Fruit fly (Drosophila melanogaster) whole organism, embryonic: ENCODE measurements around the gene CG6652.

Experiments
- ATbp ChIP-seq: fragments of 200-800 bp; sonication (Bioruptor generic); optimal IDR thresholded peaks from 2 replicates; lab custom pipeline; 2017; ENCODE audit warnings: missing biosample characterization, mild to moderate bottlenecking, missing genetic modification characterization, missing genetic modification reagents
- Antp ChIP-seq: fragments of 200-800 bp; sonication (Bioruptor generic); optimal IDR thresholded peaks from 3 replicates; lab custom pipeline; 2016; ENCODE audit warnings: missing biosample characterization, missing genetic modification characterization
- B-H2 ChIP-seq: fragments of 200-800 bp; sonication (Bioruptor generic); optimal IDR thresholded peaks from 2 replicates; lab custom pipeline; 2018; ENCODE audit warnings: missing biosample characterization, mild to moderate bottlenecking, missing genetic modification characterization
- Bgb ChIP-seq: fragments of 200-800 bp; sonication (Bioruptor generic); IDR thresholded peaks from 2 replicates; pipeline ENCODE4 v1.3.6; 2022; ENCODE audit warnings: missing biosample characterization, missing genetic modification characterization; ENCODE audit not compliant: partially characterized antibody
- C15 ChIP-seq: fragments of 200-800 bp; sonication (Bioruptor generic); IDR thresholded peaks from 3 replicates; pipeline ENCODE4 v1.3.6; 2022; ENCODE audit warnings: missing biosample characterization, missing genetic modification characterization
- CG10543 ChIP-seq: fragments of 200-800 bp; sonication (Bioruptor generic); optimal IDR thresholded peaks from 3 replicates; lab custom pipeline; 2017; ENCODE audit warnings: missing biosample characterization, mild to moderate bottlenecking, missing genetic modification characterization, moderate library complexity
- CG10654 ChIP-seq: fragments of 200-800 bp; sonication (Bioruptor generic); optimal IDR thresholded peaks from 2 replicates; lab custom pipeline; 2016; ENCODE audit warnings: missing biosample characterization, missing genetic modification characterization
- CG12104 ChIP-seq: fragments of 200-800 bp; sonication (Bioruptor generic); optimal IDR thresholded peaks from 3 replicates; lab custom pipeline; 2016; ENCODE audit warnings: missing biosample characterization, missing genetic modification characterization
- CG12391 ChIP-seq: fragments of 200-800 bp; sonication (Bioruptor generic); optimal IDR thresholded peaks from 3 replicates; lab custom pipeline; 2018; ENCODE audit warnings: missing biosample characterization, mild to moderate bottlenecking, missing genetic modification characterization, moderate library complexity
- CG14441 ChIP-seq: fragments of 200-800 bp; sonication (Bioruptor generic); IDR thresholded peaks from 2 replicates; pipeline ENCODE4 v1.3.6; 2022; ENCODE audit warnings: missing biosample characterization, missing genetic modification characterization
- CG14710 ChIP-seq: fragments of 200-800 bp; sonication (Bioruptor generic); optimal IDR thresholded peaks from 3 replicates; lab custom pipeline; 2019; ENCODE audit warnings: missing biosample characterization, mild to moderate bottlenecking, missing genetic modification characterization, moderate library complexity
- CG16863 ChIP-seq: fragments of 200-800 bp; sonication (Bioruptor generic); optimal IDR thresholded peaks from 3 replicates; lab custom pipeline; 2016; ENCODE audit warnings: missing biosample characterization, missing genetic modification characterization
- CG17612 ChIP-seq: fragments of 200-800 bp; sonication (Bioruptor generic); IDR thresholded peaks from 2 replicates; pipeline ENCODE4 v1.3.6; 2022; ENCODE audit warnings: missing biosample characterization, missing genetic modification characterization
- CG18011 ChIP-seq: fragments of 200-800 bp; sonication (Bioruptor generic); optimal IDR thresholded peaks from 2 replicates; lab custom pipeline; 2017; ENCODE audit warnings: missing biosample characterization, missing genetic modification characterization, mild to moderate bottlenecking, moderate library complexity, missing genotype
- CG18262 ChIP-seq: fragments of 200-800 bp; optimal IDR thresholded peaks from 3 replicates; lab custom pipeline; 2019; ENCODE audit warnings: missing biosample characterization, mild to moderate bottlenecking, missing genetic modification characterization, moderate library complexity
- CG3281 ChIP-seq: fragments of 200-800 bp; sonication (Bioruptor generic); optimal IDR thresholded peaks from 3 replicates; lab custom pipeline; 2017; ENCODE audit warnings: missing biosample characterization, mild to moderate bottlenecking, missing genetic modification characterization
- CG3847 ChIP-seq: fragments of 200-800 bp; sonication (Bioruptor generic); IDR thresholded peaks from 2 replicates; pipeline ENCODE4 v1.3.6; 2022; ENCODE audit warnings: missing biosample characterization, missing genetic modification characterization
- CG6175 ChIP-seq: fragments of 200-800 bp; sonication (Bioruptor generic); IDR thresholded peaks from 3 replicates; pipeline ENCODE4 v1.3.6; 2022; ENCODE audit warnings: missing biosample characterization, missing genetic modification characterization
- CG7271 ChIP-seq: fragments of 200-800 bp; sonication (Bioruptor generic); optimal IDR thresholded peaks from 2 replicates; lab custom pipeline; 2018; ENCODE audit warnings: missing biosample characterization, mild to moderate bottlenecking, missing genetic modification characterization, moderate library complexity
- CG7372 ChIP-seq: fragments of 200-800 bp; sonication (Bioruptor generic); IDR thresholded peaks from 2 replicates; pipeline ENCODE4 v1.3.6; 2022; ENCODE audit warnings: missing biosample characterization, missing genetic modification characterization
- CG8089 ChIP-seq: fragments of 200-800 bp; sonication (Bioruptor generic); optimal IDR thresholded peaks from 3 replicates; lab custom pipeline; 2016; ENCODE audit warnings: missing biosample characterization, missing genetic modification characterization
- CG8281 ChIP-seq: fragments of 200-800 bp; sonication (Bioruptor generic); optimal IDR thresholded peaks from 2 replicates; lab custom pipeline; 2018; ENCODE audit warnings: missing biosample characterization, mild to moderate bottlenecking, missing genetic modification characterization, moderate library complexity
- CG8290 ChIP-seq, 3 experiments: fragments of 200-800 bp; sonication (Bioruptor generic); optimal IDR thresholded peaks; 2 replicates each; lab custom pipeline; 2016 to 2019; ENCODE audit warnings: missing biosample characterization in 3 of 3, missing genetic modification characterization in 3 of 3, mild to moderate bottlenecking in 2 of 3, moderate library complexity in 1 of 3
- Dek ChIP-seq: fragments of 200-800 bp; sonication (Bioruptor generic); optimal IDR thresholded peaks from 3 replicates; lab custom pipeline; 2019; ENCODE audit warnings: missing biosample characterization, mild to moderate bottlenecking, missing genetic modification characterization, moderate library complexity
- HLH54F ChIP-seq: fragments of 200-800 bp; sonication (Bioruptor generic); optimal IDR thresholded peaks from 3 replicates; lab custom pipeline; 2016; ENCODE audit warnings: missing biosample characterization, missing genetic modification characterization
- Hsf ChIP-seq: fragments of 200-800 bp; sonication (Bioruptor generic); optimal IDR thresholded peaks from 3 replicates; lab custom pipeline; 2016; ENCODE audit warnings: missing biosample characterization, missing genetic modification characterization
- MESR4 ChIP-seq: fragments of 200-800 bp; sonication (Bioruptor generic); optimal IDR thresholded peaks from 2 replicates; lab custom pipeline; 2018; ENCODE audit warnings: missing biosample characterization, mild to moderate bottlenecking, missing genetic modification characterization, moderate library complexity
- Meics ChIP-seq: fragments of 200-800 bp; sonication (Bioruptor generic); optimal IDR thresholded peaks from 2 replicates; lab custom pipeline; 2017; ENCODE audit warnings: missing biosample characterization, mild to moderate bottlenecking, missing genetic modification characterization
- NC2α ChIP-seq: fragments of 200-800 bp; sonication (Bioruptor generic); optimal IDR thresholded peaks from 2 replicates; lab custom pipeline; 2016; ENCODE audit warnings: missing biosample characterization, missing genetic modification characterization
- cwo ChIP-seq: fragments of 200-800 bp; sonication (Bioruptor generic); optimal IDR thresholded peaks from 3 replicates; lab custom pipeline; 2017; ENCODE audit warnings: missing biosample characterization, missing genetic modification characterization, mild to moderate bottlenecking, moderate library complexity, missing genetic modification reagents
- fd102C ChIP-seq: fragments of 200-800 bp; sonication (Bioruptor generic); optimal IDR thresholded peaks from 2 replicates; lab custom pipeline; 2018; ENCODE audit warnings: missing biosample characterization, mild to moderate bottlenecking, missing genetic modification characterization, moderate library complexity
- gem ChIP-seq: fragments of 200-800 bp; sonication (Bioruptor generic); optimal IDR thresholded peaks from 2 replicates; lab custom pipeline; 2019; ENCODE audit warnings: missing biosample characterization, mild to moderate bottlenecking, missing genetic modification characterization, moderate library complexity
- insv ChIP-seq, 2 experiments: fragments of 200-800 bp; sonication (Bioruptor generic); optimal IDR thresholded peaks; 3 replicates each; lab custom pipeline; 2016 to 2018; ENCODE audit warnings: missing biosample characterization in 2 of 2, missing genetic modification characterization in 2 of 2
- kah ChIP-seq: fragments of 200-800 bp; sonication (Bioruptor generic); optimal IDR thresholded peaks from 2 replicates; lab custom pipeline; 2018; ENCODE audit warnings: missing biosample characterization, mild to moderate bottlenecking, missing genetic modification characterization
- luna ChIP-seq: fragments of 200-800 bp; sonication (Bioruptor generic); optimal IDR thresholded peaks from 2 replicates; lab custom pipeline; 2016; ENCODE audit warnings: missing biosample characterization, missing genetic modification characterization
- mam ChIP-seq: fragments of 200-800 bp; sonication (Bioruptor generic); optimal IDR thresholded peaks from 3 replicates; lab custom pipeline; 2016; ENCODE audit warnings: missing biosample characterization, missing genetic modification characterization
- mirr ChIP-seq: fragments of 200-800 bp; sonication (Bioruptor generic); optimal IDR thresholded peaks from 3 replicates; lab custom pipeline; 2018; ENCODE audit warnings: missing biosample characterization, mild to moderate bottlenecking, missing genetic modification characterization
- oc ChIP-seq: fragments of 200-800 bp; sonication (Bioruptor generic); optimal IDR thresholded peaks from 2 replicates; lab custom pipeline; 2018; ENCODE audit warnings: missing biosample characterization, mild to moderate bottlenecking, missing genetic modification characterization, moderate library complexity
- peb ChIP-seq: fragments of 200-800 bp; sonication (Bioruptor generic); IDR thresholded peaks from 2 replicates; pipeline ENCODE4 v1.3.6; 2022; ENCODE audit warnings: missing biosample characterization, missing genetic modification characterization
- pros ChIP-seq: fragments of 200-800 bp; sonication (Bioruptor generic); optimal IDR thresholded peaks from 3 replicates; lab custom pipeline; 2019; ENCODE audit warnings: missing biosample characterization, mild to moderate bottlenecking, missing genetic modification characterization, moderate library complexity
- psq ChIP-seq: fragments of 200-800 bp; sonication (Bioruptor generic); optimal IDR thresholded peaks from 2 replicates; lab custom pipeline; 2017; ENCODE audit warnings: missing biosample characterization, missing genetic modification characterization
- run ChIP-seq: fragments of 200-800 bp; sonication (Bioruptor generic); optimal IDR thresholded peaks from 3 replicates; lab custom pipeline; 2018; ENCODE audit warnings: missing biosample characterization, mild to moderate bottlenecking, missing genetic modification characterization
- salm ChIP-seq: fragments of 200-800 bp; sonication (Bioruptor generic); optimal IDR thresholded peaks from 2 replicates; lab custom pipeline; 2018; ENCODE audit warnings: missing biosample characterization, mild to moderate bottlenecking, missing genetic modification characterization
- schlank ChIP-seq: fragments of 200-800 bp; sonication (Bioruptor generic); optimal IDR thresholded peaks from 2 replicates; lab custom pipeline; 2018; ENCODE audit warnings: missing biosample characterization, mild to moderate bottlenecking, missing genetic modification characterization
- sim ChIP-seq: fragments of 200-800 bp; sonication (Bioruptor generic); IDR thresholded peaks from 2 replicates; pipeline ENCODE4 v1.3.6; 2022; ENCODE audit warnings: missing biosample characterization, missing genetic modification characterization
- slp2 ChIP-seq: fragments of 200-800 bp; sonication (Bioruptor generic); optimal IDR thresholded peaks from 2 replicates; lab custom pipeline; 2016; ENCODE audit warnings: missing biosample characterization, missing genetic modification characterization
- sqz ChIP-seq: fragments of 200-800 bp; sonication (Bioruptor generic); optimal IDR thresholded peaks from 3 replicates; lab custom pipeline; 2018; ENCODE audit warnings: missing biosample characterization, mild to moderate bottlenecking, missing genetic modification characterization
- tgo ChIP-seq: fragments of 200-800 bp; sonication (Bioruptor generic); IDR thresholded peaks from 3 replicates; pipeline ENCODE4 v1.3.6; 2022; ENCODE audit warnings: missing biosample characterization, missing genetic modification characterization
- toy ChIP-seq: fragments of 200-800 bp; sonication (Bioruptor generic); IDR thresholded peaks from 2 replicates; pipeline ENCODE4 v1.3.6; 2022; ENCODE audit warnings: missing biosample characterization, missing genetic modification characterization
- vnd ChIP-seq: fragments of 200-800 bp; sonication (Bioruptor generic); IDR thresholded peaks from 3 replicates; pipeline ENCODE4 v1.3.6; 2022; ENCODE audit warnings: missing biosample characterization, missing genetic modification characterization; ENCODE audit not compliant: partially characterized antibody

The CG6652 gene

dm6 chr3L:16981114-16981648 is 41.5 kb downstream of the CG6652 start (continued):
- TF ChIP-seq peb (no peak), mirr (peak; percentile 27), CG8281 (no peak), CG10654 (GFP tag; lab: Kevin White, UChicago) (no peak), tgo (GFP tag; lab: Robert Waterston, UW) (no peak), CG16863 (GFP tag; lab: Kevin White, UChicago) (no peak), fd102C (no peak), mam (GFP tag; lab: Kevin White, UChicago) (no peak), CG7271 (no peak), Hsf (GFP tag; lab: Kevin White, UChicago) (no peak), salm (no peak), CG17612 (GFP tag; lab: Robert Waterston, UW) (no peak), cwo (GFP tag; lab: Kevin White, UChicago) (peak; percentile 38), oc (tag; lab: Kevin White, UChicago) (no peak), sim (GFP tag; lab: Robert Waterston, UW) (no peak), Dek (no peak), pros (no peak), CG3281 (no peak), MESR4 (GFP tag; lab: Kevin White, UChicago) (no peak), Meics (GFP tag; lab: Kevin White, UChicago) (no peak), CG14710 (tag; lab: Kevin White, UChicago) (no peak), CG12391 (no peak), sqz (GFP tag; lab: Kevin White, UChicago) (no peak), kah (GFP tag; lab: Kevin White, UChicago) (no peak), CG18262 (tag; lab: Kevin White, UChicago) (no peak), CG12104 (no peak), CG14441 (GFP tag; lab: Robert Waterston, UW) (no peak), toy (GFP tag; lab: Robert Waterston, UW) (no peak), NC2α (GFP tag; lab: Kevin White, UChicago) (no peak), CG7372 (GFP tag; lab: Robert Waterston, UW) (no peak), vnd (GFP tag; lab: Robert Waterston, UW) (peak; percentile 26; the same call in 1 of the 3 replicates), CG10543 (peak; percentile 65), CG3847 (no peak), C15 (no peak), Antp (GFP tag; lab: Kevin White, UChicago) (no peak), psq (GFP tag; lab: Kevin White, UChicago) (no peak), CG18011 (no peak), gem (tag; lab: Kevin White, UChicago) (no peak), ATbp (GFP tag; lab: Kevin White, UChicago) (no peak), CG8089 (no peak), HLH54F (no peak), B-H2 (GFP tag; lab: Kevin White, UChicago) (no peak), CG8290 (GFP tag; optimal IDR thresholded peaks at IDR 0.05; lab: Kevin White, UChicago) (no peak), CG8290 (tag; optimal IDR thresholded peaks at IDR 0.05; lab: Kevin White, UChicago) (peak in 1 of 2 experiments; percentile 16), slp2 (GFP tag; lab: Kevin White, UChicago) (no peak), insv (GFP tag; optimal IDR thresholded peaks at IDR 0.05; lab: Kevin White, UChicago) (no peak), CG6175 (GFP tag; lab: Robert Waterston, UW) (peak; percentile 75), schlank (no peak), Bgb (GFP tag; lab: Robert Waterston, UW) (peak; percentile 16; the same call in 1 of the 2 replicates), luna (GFP tag; lab: Kevin White, UChicago) (no peak), run (no peak)
